Worm (Caenorhabditis elegans): ENCODE measurements around the gene E02C12.11.

DNA sequence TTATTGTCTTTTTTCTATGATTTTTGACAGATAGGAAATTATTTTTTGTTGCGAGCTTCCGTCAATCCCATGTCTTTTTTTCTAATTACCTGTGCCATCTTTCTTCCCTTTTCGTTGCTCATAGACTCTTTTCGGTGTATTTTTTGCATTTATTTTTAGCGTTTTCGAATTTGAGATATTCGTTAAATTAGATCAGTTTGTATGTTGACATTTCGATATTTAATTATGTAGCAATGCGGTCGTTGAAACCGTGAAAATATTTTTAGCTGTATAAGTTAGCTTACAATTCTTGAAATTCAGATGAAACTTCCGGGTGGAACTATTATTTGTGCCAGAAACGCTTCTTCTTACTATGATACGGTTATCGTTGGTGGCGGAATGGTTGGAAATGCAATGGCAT, 43.2 kb downstream of the E02C12.11 start, which contains the start of gene coq-6:
- no peak for TF ChIP-seq elt-3 (tag; optimal IDR thresholded peaks at IDR 0.05)
- no peak for TF ChIP-seq bed-3 (GFP tag; optimal IDR thresholded peaks at IDR 0.05)
- TF ChIP-seq lin-32 (GFP tag; optimal IDR thresholded peaks at IDR 0.05): no peak
